Fruit fly (Drosophila melanogaster): ENCODE measurements around the gene CycK.

CycK gene

dm6 chr2L:22120871-22121388 lies 9.0 kb downstream of the CycK start, which contains the start of gene CG3651 (continued):
- TF ChIP-seq z (GFP tag; IDR thresholded peaks at IDR 0.05) (no peak), Sox100B (GFP tag; optimal IDR thresholded peaks at IDR 0.05) (no peak), CkIIα-i1 (GFP tag; IDR thresholded peaks at IDR 0.05) (no peak), CG10462 (GFP tag; optimal IDR thresholded peaks at IDR 0.05) (no peak), phol (tag; optimal IDR thresholded peaks at IDR 0.05) (peak; percentile 32), Hr78 (GFP tag; optimal IDR thresholded peaks at IDR 0.05) (no peak), CG31441 (GFP tag; IDR thresholded peaks at IDR 0.05) (no peak), CG13624 (GFP tag; optimal IDR thresholded peaks at IDR 0.05) (no peak), CG34224 (GFP tag; IDR thresholded peaks at IDR 0.05; ENCODE audit: partially characterized antibody) (peak; percentile 47; the same call in 1 of the 3 replicates), CG17912 (GFP tag; optimal IDR thresholded peaks at IDR 0.05) (no peak), CHES-1-like (GFP tag; optimal IDR thresholded peaks at IDR 0.05) (no peak), stc (GFP tag; IDR thresholded peaks at IDR 0.05) (no peak), zfh2 (GFP tag; optimal IDR thresholded peaks at IDR 0.05) (no peak), gem (tag; optimal IDR thresholded peaks at IDR 0.05) (peak; percentile 15), ato (GFP tag; IDR thresholded peaks at IDR 0.05; ENCODE audit: partially characterized antibody) (no peak), sug (tag; optimal IDR thresholded peaks at IDR 0.05) (no peak), CG2116 (GFP tag; optimal IDR thresholded peaks at IDR 0.05) (peak; percentile 92), Ets97D (GFP tag; optimal IDR thresholded peaks at IDR 0.05) (peak; percentile 32), CG14710 (tag; optimal IDR thresholded peaks at IDR 0.05) (no peak), CG18764 (GFP tag; optimal IDR thresholded peaks at IDR 0.05) (no peak), CG13287 (GFP tag; IDR thresholded peaks at IDR 0.05; ENCODE audit: partially characterized antibody) (peak; percentile 44), CG3847 (GFP tag; IDR thresholded peaks at IDR 0.05) (no peak), Kr (GFP tag; optimal IDR thresholded peaks at IDR 0.05) (no peak), lilli (GFP tag; optimal IDR thresholded peaks at IDR 0.05) (no peak), Jarid2 (GFP tag; optimal IDR thresholded peaks at IDR 0.05) (no peak), CG9797 (GFP tag; optimal IDR thresholded peaks at IDR 0.05) (no peak), Gug (GFP tag; IDR thresholded peaks at IDR 0.05) (no peak), CG1024 (GFP tag; IDR thresholded peaks at IDR 0.05) (peak; percentile 86), CG10274 (GFP tag; optimal IDR thresholded peaks at IDR 0.05) (no peak), sima (GFP tag; optimal IDR thresholded peaks at IDR 0.05) (no peak), gt (GFP tag; IDR thresholded peaks at IDR 0.05) (no peak), ranshi (GFP tag; IDR thresholded peaks at IDR 0.05) (no peak), scrt (GFP tag; optimal IDR thresholded peaks at IDR 0.05) (no peak), CG18011 (GFP tag; optimal IDR thresholded peaks at IDR 0.05) (no peak), zfh1 (GFP tag; IDR thresholded peaks at IDR 0.05) (no peak), Ssrp (tag; optimal IDR thresholded peaks at IDR 0.05) (no peak), sens (GFP tag) (peak; percentile 73), ssp (GFP tag; IDR thresholded peaks at IDR 0.05) (peak; percentile 77), CG5180 (GFP tag; optimal IDR thresholded peaks at IDR 0.05) (no peak), HLHmδ (GFP tag; optimal IDR thresholded peaks at IDR 0.05) (no peak), Lhr (GFP tag; optimal IDR thresholded peaks at IDR 0.05) (peak; percentile 57), CG12299 (tag; optimal IDR thresholded peaks at IDR 0.05) (no peak), corto (GFP tag; optimal IDR thresholded peaks at IDR 0.05) (no peak), CG18599 (GFP tag; optimal IDR thresholded peaks at IDR 0.05) (no peak), emc (GFP tag; optimal IDR thresholded peaks at IDR 0.05) (no peak), wek (GFP tag; optimal IDR thresholded peaks at IDR 0.05) (peak; percentile 92), Hr51 (GFP tag; optimal IDR thresholded peaks at IDR 0.05) (no peak), C15 (GFP tag; IDR thresholded peaks at IDR 0.05) (no peak), her (GFP tag; optimal IDR thresholded peaks at IDR 0.05) (no peak), CG15696 (tag; optimal IDR thresholded peaks at IDR 0.05) (no peak)
